Worm (Caenorhabditis elegans) whole organism, L3 larva: Measurements from ENCODE around the gene nhr-196.
"Not testable (repeated sequence)": the region's sequence is repeated elsewhere in the genome, so short reads cannot be mapped to it uniquely, and the experiment has no call there.

Experiments
- R02D3.7 ChIP-seq: fragments of 150-350 bp; optimal IDR thresholded peaks from 2 replicates; lab custom pipeline; 2014; ENCODE audit warnings: missing biosample characterization, missing genetic modification characterization
- ZK546.5 ChIP-seq: sonication (generic microtip); optimal IDR thresholded peaks from 2 replicates; lab custom pipeline; 2017; ENCODE audit warnings: missing biosample characterization, missing genetic modification characterization
- ama-1 ChIP-seq: fragments of 150-350 bp; optimal IDR thresholded peaks from 2 replicates; lab custom pipeline; 2018
- ceh-28 ChIP-seq: fragments of 150-350 bp; optimal IDR thresholded peaks from 2 replicates; lab custom pipeline; 2014; ENCODE audit warnings: missing biosample characterization, missing genetic modification reagents, missing genetic modification characterization
- ceh-82 ChIP-seq: fragments of 150-350 bp; optimal IDR thresholded peaks from 2 replicates; lab custom pipeline; 2014; ENCODE audit warnings: missing biosample characterization, missing genetic modification characterization
- ceh-9 ChIP-seq: sonication (generic microtip); optimal IDR thresholded peaks from 2 replicates; lab custom pipeline; 2018; ENCODE audit warnings: missing biosample characterization, missing genetic modification characterization
- egl-27 ChIP-seq: sonication (generic microtip); optimal IDR thresholded peaks from 4 replicates; lab custom pipeline; 2017; ENCODE audit warnings: missing biosample characterization, missing genetic modification reagents, missing genetic modification characterization
- egl-5 ChIP-seq: fragments of 150-350 bp; optimal IDR thresholded peaks from 2 replicates; lab custom pipeline; 2017; ENCODE audit warnings: missing biosample characterization, missing genetic modification reagents, missing genetic modification characterization, inconsistent platforms
- elt-1 ChIP-seq: fragments of 150-350 bp; optimal IDR thresholded peaks from 2 replicates; lab custom pipeline; 2014; ENCODE audit warnings: missing biosample characterization, missing genetic modification characterization
- elt-2 ChIP-seq: sonication (generic microtip); optimal IDR thresholded peaks from 2 replicates; lab custom pipeline; 2016; ENCODE audit warnings: missing genetic modification reagents, mild to moderate bottlenecking, missing genetic modification characterization, missing compliant biosample characterization
- elt-3 ChIP-seq, 3 experiments: fragments of 150-350 bp in 1 of 3; sonication (generic microtip) in 2 of 3; optimal IDR thresholded peaks; 2 replicates in 2 of 3; 4 replicates in 1 of 3; lab custom pipeline; 2014 to 2017; ENCODE audit warnings: missing biosample characterization in 3 of 3, missing genetic modification characterization in 3 of 3
- eor-1 ChIP-seq, 2 experiments: fragments of 150-350 bp; optimal IDR thresholded peaks; 2 replicates each; lab custom pipeline; 2014 to 2018; ENCODE audit warnings: missing biosample characterization in 2 of 2, missing genetic modification characterization in 2 of 2
- fkh-10 ChIP-seq: sonication (generic microtip); optimal IDR thresholded peaks from 2 replicates; lab custom pipeline; 2017; ENCODE audit warnings: missing biosample characterization, missing genetic modification reagents, missing genetic modification characterization
- fos-1 ChIP-seq: fragments of 150-350 bp; optimal IDR thresholded peaks from 2 replicates; lab custom pipeline; 2014; ENCODE audit warnings: missing biosample characterization, missing genetic modification characterization
- hmg-11 ChIP-seq: sonication (generic microtip); optimal IDR thresholded peaks from 2 replicates; lab custom pipeline; 2016; ENCODE audit warnings: missing genetic modification characterization, missing compliant biosample characterization
- jun-1 ChIP-seq: fragments of 150-350 bp; optimal IDR thresholded peaks from 2 replicates; lab custom pipeline; 2014; ENCODE audit warnings: missing biosample characterization, missing genetic modification reagents, missing genetic modification characterization
- lin-15B ChIP-seq: fragments of 150-350 bp; optimal IDR thresholded peaks from 2 replicates; lab custom pipeline; 2014; ENCODE audit warnings: missing biosample characterization, missing genetic modification characterization
- lin-39 ChIP-seq: fragments of 150-350 bp; optimal IDR thresholded peaks from 2 replicates; lab custom pipeline; 2018; ENCODE audit warnings: missing biosample characterization, missing genetic modification reagents, missing genetic modification characterization
- mdl-1 ChIP-seq: fragments of 150-350 bp; optimal IDR thresholded peaks from 2 replicates; lab custom pipeline; 2014; ENCODE audit warnings: missing biosample characterization, missing genetic modification characterization
- nfya-1 ChIP-seq: sonication (generic microtip); optimal IDR thresholded peaks from 2 replicates; lab custom pipeline; 2017; ENCODE audit warnings: missing genetic modification characterization, mild to moderate bottlenecking, missing compliant biosample characterization, antibody characterized with exemption, moderate library complexity; ENCODE audit not compliant: insufficient read depth
- nhr-11 ChIP-seq: fragments of 150-350 bp; optimal IDR thresholded peaks from 2 replicates; lab custom pipeline; 2014; ENCODE audit warnings: missing biosample characterization, missing genetic modification characterization
- nhr-23 ChIP-seq: fragments of 150-350 bp; optimal IDR thresholded peaks from 2 replicates; lab custom pipeline; 2014; ENCODE audit warnings: missing biosample characterization, missing genetic modification reagents, missing genetic modification characterization
- nhr-237 ChIP-seq: fragments of 150-350 bp; optimal IDR thresholded peaks from 2 replicates; lab custom pipeline; 2014; ENCODE audit warnings: missing biosample characterization, missing genetic modification characterization
- nhr-25 ChIP-seq: sonication (generic microtip); optimal IDR thresholded peaks from 2 replicates; lab custom pipeline; 2017; ENCODE audit warnings: missing biosample characterization, missing genetic modification characterization
- nhr-43 ChIP-seq: sonication (generic microtip); optimal IDR thresholded peaks from 2 replicates; lab custom pipeline; 2016; ENCODE audit warnings: mild to moderate bottlenecking, missing genetic modification characterization, missing compliant biosample characterization; ENCODE audit not compliant: poor library complexity, severe bottlenecking
- nhr-67 ChIP-seq: fragments of 150-350 bp; optimal IDR thresholded peaks from 2 replicates; lab custom pipeline; 2014; ENCODE audit warnings: missing biosample characterization, missing genetic modification characterization
- nhr-76 ChIP-seq: fragments of 150-350 bp; sonication (generic microtip); optimal IDR thresholded peaks from 5 replicates; lab custom pipeline; 2014; ENCODE audit warnings: missing biosample characterization, missing genetic modification characterization
- pha-4 ChIP-seq: fragments of 150-350 bp; optimal IDR thresholded peaks from 2 replicates; lab custom pipeline; 2014; ENCODE audit warnings: missing biosample characterization, missing genetic modification reagents, missing genetic modification characterization
- pqm-1 ChIP-seq: fragments of 150-350 bp; optimal IDR thresholded peaks from 2 replicates; lab custom pipeline; 2017; ENCODE audit warnings: missing biosample characterization, missing genetic modification characterization, inconsistent platforms
- sea-2 ChIP-seq: fragments of 150-350 bp; sonication (generic microtip); optimal IDR thresholded peaks from 4 replicates; lab custom pipeline; 2014; ENCODE audit warnings: missing biosample characterization, missing genetic modification reagents, missing genetic modification characterization
- skn-1 ChIP-seq: fragments of 150-350 bp; optimal IDR thresholded peaks from 2 replicates; lab custom pipeline; 2014; ENCODE audit warnings: missing biosample characterization, missing genetic modification characterization
- snpc-4 ChIP-seq: fragments of 150-350 bp; optimal IDR thresholded peaks from 2 replicates; lab custom pipeline; 2014; ENCODE audit warnings: missing biosample characterization, missing genetic modification characterization
- unc-62 ChIP-seq: fragments of 150-350 bp; sonication (generic microtip); optimal IDR thresholded peaks from 4 replicates; lab custom pipeline; 2014; ENCODE audit warnings: missing biosample characterization, missing genetic modification reagents, missing genetic modification characterization
- zag-1 ChIP-seq: fragments of 150-350 bp; optimal IDR thresholded peaks from 2 replicates; lab custom pipeline; 2014; ENCODE audit warnings: missing biosample characterization, missing genetic modification characterization
- ztf-4 ChIP-seq: fragments of 150-350 bp; optimal IDR thresholded peaks from 2 replicates; lab custom pipeline; 2014; ENCODE audit warnings: missing biosample characterization, missing genetic modification characterization

Gene nhr-196

DNA sequence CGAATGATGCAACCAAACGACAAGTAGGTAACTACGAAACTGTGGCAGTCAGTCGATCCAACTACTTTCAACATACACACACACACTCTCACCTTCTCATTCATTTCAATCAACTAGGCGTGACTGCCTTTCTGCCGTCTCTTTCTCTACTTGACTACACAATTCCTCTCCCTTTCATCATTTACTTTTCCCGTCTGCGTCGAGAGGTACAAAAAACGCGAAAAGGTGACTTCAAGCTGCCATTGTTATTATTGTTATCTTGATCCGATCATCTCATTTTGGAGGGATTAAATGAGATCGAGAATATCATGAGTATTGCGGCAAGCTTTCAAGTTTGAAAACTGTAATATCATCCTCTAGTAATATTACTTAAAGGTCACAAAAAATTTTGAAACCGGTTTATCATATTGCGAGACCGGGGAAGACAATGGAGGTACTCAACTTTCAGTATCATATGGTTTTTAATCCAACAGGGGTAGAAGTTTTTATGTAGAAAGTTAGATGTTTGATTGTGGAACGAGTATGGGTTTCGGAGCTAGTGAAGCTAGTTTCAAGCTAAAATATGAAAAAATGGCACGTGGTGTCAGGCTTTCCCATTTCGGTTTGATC is 21.4 kb upstream of the nhr-196 start:
- TF ChIP-seq nhr-43 (tag; lab: Kevin White, UChicago) (peak; percentile 1), elt-2 (tag; lab: Kevin White, UChicago) (peak; percentile 50), nhr-23 (tag; lab: Kevin White, UChicago) (peak; percentile 17), nhr-25 (tag; lab: Kevin White, UChicago) (peak; percentile 85), nfya-1 (tag; lab: Kevin White, UChicago) (peak; percentile 56), ama-1 (lab: Kevin White, UChicago) (peak; percentile 29), hmg-11 (tag; lab: Kevin White, UChicago) (peak; percentile 38), ceh-9 (tag; lab: Kevin White, UChicago) (no peak), pha-4 (peak; percentile 72), nhr-76 (tag; lab: Kevin White, UChicago) (no peak), R02D3.7 (no peak), nhr-237 (tag; lab: Kevin White, UChicago) (no peak), lin-15B (no peak), ceh-82 (tag; lab: Kevin White, UChicago) (no peak), elt-1 (tag; lab: Kevin White, UChicago) (peak; percentile 94), mdl-1 (tag; lab: Kevin White, UChicago) (no peak), zag-1 (tag; lab: Kevin White, UChicago) (no peak)

DNA sequence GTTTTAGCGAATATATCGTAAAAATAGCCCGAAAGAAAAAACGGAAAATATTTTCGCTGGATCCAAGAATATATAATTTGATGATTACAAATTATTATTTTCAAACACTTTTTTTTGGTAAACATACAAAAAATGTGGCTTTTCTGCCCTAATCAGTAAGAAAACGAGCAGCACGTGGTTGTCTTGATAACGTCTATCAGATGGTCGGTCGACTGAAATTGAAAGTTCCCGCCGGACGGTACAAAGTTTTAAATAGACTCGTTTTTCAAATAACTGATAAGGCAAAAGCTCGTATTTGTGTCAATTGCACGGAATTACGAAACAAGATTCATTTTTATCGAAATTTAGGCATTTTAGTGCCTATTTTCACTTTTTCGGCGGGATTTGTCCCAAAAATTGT is 18.8 kb upstream of the nhr-196 start:
- TF ChIP-seq elt-3 (tag; optimal IDR thresholded peaks at IDR 0.05; lab: Kevin White, UChicago), result no peak
- peak; percentile 98 for TF ChIP-seq pqm-1 (tag; lab: Kevin White, UChicago)
- TF ChIP-seq nhr-43 (tag; lab: Kevin White, UChicago), result no peak
- peak; percentile 64 for TF ChIP-seq jun-1 (tag; lab: Kevin White, UChicago)
- TF ChIP-seq mdl-1 (tag; lab: Kevin White, UChicago), result no peak
- no peak for TF ChIP-seq egl-27 (tag; lab: Kevin White, UChicago)
- no peak for TF ChIP-seq lin-39
- TF ChIP-seq ZK546.5 (tag; lab: Kevin White, UChicago), result no peak
- no peak for TF ChIP-seq eor-1 (tag; optimal IDR thresholded peaks at IDR 0.05; lab: Kevin White, UChicago)
- no peak for TF ChIP-seq nhr-76 (tag; lab: Kevin White, UChicago)
- TF ChIP-seq egl-5 (tag; lab: Kevin White, UChicago), result no peak
- peak; percentile 99 for TF ChIP-seq elt-2 (tag; lab: Kevin White, UChicago)
- no peak for TF ChIP-seq nhr-67 (tag; lab: Kevin White, UChicago)
- peak; percentile 79 for TF ChIP-seq pha-4
- no peak for TF ChIP-seq nhr-11 (tag; lab: Kevin White, UChicago)
- no peak for TF ChIP-seq ceh-9 (tag; lab: Kevin White, UChicago)
- TF ChIP-seq zag-1 (tag; lab: Kevin White, UChicago), result no peak
- no peak for TF ChIP-seq ztf-4 (tag; lab: Kevin White, UChicago)
- no peak for TF ChIP-seq ceh-28 (tag; lab: Kevin White, UChicago)
- no peak for TF ChIP-seq ama-1 (lab: Kevin White, UChicago)
- no peak for TF ChIP-seq snpc-4 (tag; lab: Kevin White, UChicago)
- TF ChIP-seq sea-2 (GFP tag; lab: Kevin White, UChicago), result no peak
- TF ChIP-seq ceh-82 (tag; lab: Kevin White, UChicago), result no peak
- TF ChIP-seq fos-1 (tag; lab: Kevin White, UChicago), result no peak
- TF ChIP-seq unc-62 (GFP tag; lab: Kevin White, UChicago), result no peak
- TF ChIP-seq nfya-1 (tag; lab: Kevin White, UChicago), result no peak

DNA sequence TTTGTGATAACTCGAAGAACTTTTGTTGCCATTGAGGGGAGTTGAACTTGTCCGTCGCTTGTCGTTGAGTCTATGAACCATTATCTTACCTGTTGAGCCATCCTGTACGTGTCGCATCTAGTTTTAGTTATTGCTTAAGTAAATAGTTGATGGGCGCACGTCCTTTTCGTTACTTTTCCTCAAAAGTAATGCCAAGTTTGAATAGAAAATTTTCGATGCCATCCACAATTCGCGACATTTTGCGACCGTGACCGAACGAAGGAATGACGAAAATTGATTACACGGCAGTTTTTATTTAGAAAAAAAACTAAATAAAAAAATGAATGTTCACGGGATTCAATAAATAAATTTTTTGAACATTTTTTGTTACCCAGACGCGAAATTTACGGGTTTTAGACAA is 17.3 kb upstream of the nhr-196 start, which contains the start of gene F53E4.1:
Gene F53E4.1 (minus strand): TSS at position 101 of the 400 bp plus-strand sequence.
- TF ChIP-seq fkh-10 (GFP tag; lab: Kevin White, UChicago); skn-1 (tag; lab: Kevin White, UChicago); ceh-28 (tag; lab: Kevin White, UChicago): not testable (repeated sequence)

DNA sequence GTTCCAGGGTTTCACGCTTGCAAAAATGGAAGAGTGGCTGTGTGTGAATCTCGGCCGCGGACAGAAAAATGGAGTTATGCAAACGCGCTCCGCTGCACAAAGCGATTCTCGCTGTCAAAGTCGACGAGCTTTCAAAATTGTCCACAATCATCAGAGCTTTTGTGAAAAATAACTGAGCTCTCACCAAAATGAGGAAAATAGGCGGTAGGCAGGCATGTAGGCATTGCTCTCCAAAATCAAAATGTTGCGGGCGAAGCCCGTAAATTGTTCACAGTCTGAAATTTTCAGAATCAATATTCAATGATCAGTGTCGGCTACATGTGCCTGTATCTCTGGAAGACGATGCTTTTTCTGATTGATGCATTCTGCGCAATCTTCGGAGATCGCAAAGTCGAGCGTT is 16.6 kb upstream of the nhr-196 start, which contains the start of gene K06B4.4:
Gene K06B4.4 (plus strand): TSS at position 301 of the 400 bp plus-strand sequence.
- TF ChIP-seq jun-1 (tag; lab: Kevin White, UChicago) (no peak), nfya-1 (tag; lab: Kevin White, UChicago) (no peak)
